Fruit fly (Drosophila melanogaster): Measurements from ENCODE around the gene Rop.

Rop gene

dm6 chr3L:4103258-4104247, 35.2 kb downstream of the Rop start, which contains the start of gene Fit1 (continued):
- no peak for TF ChIP-seq CG11723 (GFP tag; optimal IDR thresholded peaks at IDR 0.05)
- no peak for TF ChIP-seq CG14710 (tag; optimal IDR thresholded peaks at IDR 0.05)
- peak; percentile 72 for TF ChIP-seq Adf1 (GFP tag; IDR thresholded peaks at IDR 0.05)
- no peak for TF ChIP-seq CG7839 (tag; optimal IDR thresholded peaks at IDR 0.05)
- TF ChIP-seq CG10274 (GFP tag; optimal IDR thresholded peaks at IDR 0.05), result no peak
- TF ChIP-seq tna (GFP tag; IDR thresholded peaks at IDR 0.05; ENCODE audit: partially characterized antibody), result peak; percentile 51
- TF ChIP-seq hkb (optimal IDR thresholded peaks at IDR 0.05), result no peak
- TF ChIP-seq hkb (GFP tag; IDR thresholded peaks at IDR 0.05), result no peak
- no peak for TF ChIP-seq esg (GFP tag; conservative IDR thresholded peaks at IDR 0.05)
- TF ChIP-seq Drgx (GFP tag; IDR thresholded peaks at IDR 0.05), result no peak
- peak; percentile 23 for TF ChIP-seq CG7987 (GFP tag; optimal IDR thresholded peaks at IDR 0.05)
- no peak for TF ChIP-seq dpn (GFP tag; optimal IDR thresholded peaks at IDR 0.05)
- TF ChIP-seq CG6254 (GFP tag; optimal IDR thresholded peaks at IDR 0.05), result no peak
- peak; percentile 27 for TF ChIP-seq HHEX (GFP tag; optimal IDR thresholded peaks at IDR 0.05)
- TF ChIP-seq CG34376 (GFP tag; optimal IDR thresholded peaks at IDR 0.05), result peak; percentile 95
- no peak for TF ChIP-seq croc (GFP tag; conservative IDR thresholded peaks at IDR 0.05)
- TF ChIP-seq cg (GFP tag; optimal IDR thresholded peaks at IDR 0.05), result peak; percentile 42
- TF ChIP-seq CG15514 (GFP tag; optimal IDR thresholded peaks at IDR 0.05), result peak; percentile 54
- no peak for TF ChIP-seq CG10209 (GFP tag; optimal IDR thresholded peaks at IDR 0.05)
- no peak for TF ChIP-seq CG3163 (GFP tag; optimal IDR thresholded peaks at IDR 0.05)
- no peak for TF ChIP-seq CG18262 (tag; optimal IDR thresholded peaks at IDR 0.05)
- peak; percentile 13 for TF ChIP-seq exex (tag; optimal IDR thresholded peaks at IDR 0.05)
- no peak for TF ChIP-seq gem (tag; optimal IDR thresholded peaks at IDR 0.05)
- TF ChIP-seq CG17359 (tag; optimal IDR thresholded peaks at IDR 0.05), result no peak
- 0 out of 3 replicates have a peak, but pooled peaks have one; percentile 18 for TF ChIP-seq CG7357 (GFP tag; IDR thresholded peaks at IDR 0.05)
- TF ChIP-seq HmgD (GFP tag; optimal IDR thresholded peaks at IDR 0.05), result peak; percentile 18
- peak; percentile 66 for TF ChIP-seq BEAF-32 (GFP tag; optimal IDR thresholded peaks at IDR 0.05)
- peak; percentile 9 for TF ChIP-seq CG3281 (GFP tag; optimal IDR thresholded peaks at IDR 0.05)
- TF ChIP-seq caup (GFP tag; optimal IDR thresholded peaks at IDR 0.05; ENCODE audit: severe bottlenecking), result no peak
- no peak for TF ChIP-seq tio (GFP tag; optimal IDR thresholded peaks at IDR 0.05)
- TF ChIP-seq CG13123 (GFP tag; optimal IDR thresholded peaks at IDR 0.05), result no peak
- peak; percentile 58 for TF ChIP-seq Aef1 (GFP tag; IDR thresholded peaks at IDR 0.05)
- TF ChIP-seq CG2199 (GFP tag; IDR thresholded peaks at IDR 0.05), result no peak
- TF ChIP-seq Ssrp (tag; optimal IDR thresholded peaks at IDR 0.05), result no peak
- 0 out of 2 replicates have a peak, but pooled peaks have one; percentile 30 for TF ChIP-seq stc (GFP tag; IDR thresholded peaks at IDR 0.05)
- TF ChIP-seq vvl (GFP tag; IDR thresholded peaks at IDR 0.05), result peak; percentile 60
- TF ChIP-seq GATAe (GFP tag; conservative IDR thresholded peaks at IDR 0.05), result no peak
- TF ChIP-seq dati (GFP tag; IDR thresholded peaks at IDR 0.05), result no peak
- TF ChIP-seq chm (GFP tag; IDR thresholded peaks at IDR 0.05), result peak; percentile 48; the same call in 1 of the 2 replicates
- peak; percentile 39; the same call in 2 of the 3 replicates for TF ChIP-seq knrl (GFP tag; IDR thresholded peaks at IDR 0.05; ENCODE audit: partially characterized antibody)
- TF ChIP-seq CG4854 (GFP tag; optimal IDR thresholded peaks at IDR 0.05), result no peak
- TF ChIP-seq cwo (GFP tag; optimal IDR thresholded peaks at IDR 0.05), result peak; percentile 63
- no peak for TF ChIP-seq Kr (GFP tag; optimal IDR thresholded peaks at IDR 0.05)
- TF ChIP-seq CG12769 (tag; optimal IDR thresholded peaks at IDR 0.05), result peak; percentile 73
- no peak for TF ChIP-seq CG5180 (GFP tag; optimal IDR thresholded peaks at IDR 0.05)
- no peak for TF ChIP-seq CG6813 (GFP tag; optimal IDR thresholded peaks at IDR 0.05)
- peak; percentile 51; the same call in 2 of the 3 replicates for TF ChIP-seq Doc3 (GFP tag; IDR thresholded peaks at IDR 0.05; ENCODE audit: partially characterized antibody)
